Fruit fly (Drosophila melanogaster): ENCODE measurements around the gene sl.

The sl gene

dm6 chrX:16384843-16385726, 35.0 kb downstream of the sl start, which contains the start of the genes CG9992 and CG4239 (continued):
- TF ChIP-seq lilli (GFP tag; optimal IDR thresholded peaks at IDR 0.05) (peak; percentile 58), trem (tag; optimal IDR thresholded peaks at IDR 0.05) (peak; percentile 56), CG32532 (GFP tag; IDR thresholded peaks at IDR 0.05) (peak; percentile 81), maf-S (GFP tag; optimal IDR thresholded peaks at IDR 0.05) (no peak), pnt (GFP tag; optimal IDR thresholded peaks at IDR 0.05) (peak; percentile 51), lola (GFP tag; optimal IDR thresholded peaks at IDR 0.05) (peak in 2 of 3 experiments; percentile 59 to 97), Taf1 (GFP tag; IDR thresholded peaks at IDR 0.05) (peak; percentile 36; the same call in 1 of the 2 replicates), CG6813 (GFP tag; optimal IDR thresholded peaks at IDR 0.05) (peak; percentile 6), CG4730 (GFP tag; IDR thresholded peaks at IDR 0.05) (peak; percentile 38; the same call in 1 of the 2 replicates), pho (GFP tag; optimal IDR thresholded peaks at IDR 0.05) (peak; percentile 11), CG31365 (tag; optimal IDR thresholded peaks at IDR 0.05) (no peak), amos (GFP tag; IDR thresholded peaks at IDR 0.05; ENCODE audit: partially characterized antibody) (peak; percentile 67; the same call in 1 of the 2 replicates), gce (GFP tag; IDR thresholded peaks at IDR 0.05) (no peak), Mes4 (GFP tag; optimal IDR thresholded peaks at IDR 0.05) (no peak), sens (GFP tag) (peak; percentile 68), eve (GFP tag; optimal IDR thresholded peaks at IDR 0.05) (no peak), CG2116 (GFP tag; optimal IDR thresholded peaks at IDR 0.05) (peak; percentile 51), ash1 (GFP tag; optimal IDR thresholded peaks at IDR 0.05) (no peak), tup (GFP tag; optimal IDR thresholded peaks at IDR 0.05) (no peak), ato (GFP tag; IDR thresholded peaks at IDR 0.05; ENCODE audit: partially characterized antibody) (no peak), pan (optimal IDR thresholded peaks at IDR 0.05) (no peak), pan (GFP tag; optimal IDR thresholded peaks at IDR 0.05 in 1 of 2, IDR thresholded peaks at IDR 0.05 in 1 of 2) (no peak), CG17385 (GFP tag; optimal IDR thresholded peaks at IDR 0.05) (peak; percentile 45), nmo (GFP tag; optimal IDR thresholded peaks at IDR 0.05) (peak; percentile 87), CG14050 (GFP tag; IDR thresholded peaks at IDR 0.05) (no peak; the same call in 2 of the 3 replicates), tna (GFP tag; IDR thresholded peaks at IDR 0.05; ENCODE audit: partially characterized antibody) (no peak), Oaz (GFP tag; IDR thresholded peaks at IDR 0.05) (no peak), B-H2 (GFP tag; optimal IDR thresholded peaks at IDR 0.05) (no peak), nerfin-2 (GFP tag; IDR thresholded peaks at IDR 0.05; ENCODE audit: partially characterized antibody) (peak; percentile 52; the same call in 1 of the 2 replicates), CG16863 (GFP tag; optimal IDR thresholded peaks at IDR 0.05) (peak; percentile 2), CG3726 (GFP tag; IDR thresholded peaks at IDR 0.05) (no peak), CG10979 (tag; optimal IDR thresholded peaks at IDR 0.05) (peak; percentile 17), hbn (GFP tag; IDR thresholded peaks at IDR 0.05; ENCODE audit: partially characterized antibody) (peak; percentile 43; the same call in 1 of the 2 replicates), jigr1 (GFP tag; IDR thresholded peaks at IDR 0.05) (no peak), tap (tag; optimal IDR thresholded peaks at IDR 0.05) (no peak), CrebB (tag; optimal IDR thresholded peaks at IDR 0.05) (no peak), HmgD (GFP tag; optimal IDR thresholded peaks at IDR 0.05) (peak; percentile 25), CG9817 (tag; optimal IDR thresholded peaks at IDR 0.05) (peak; percentile 79), CG6683 (GFP tag; optimal IDR thresholded peaks at IDR 0.05) (no peak), NfI (GFP tag; optimal IDR thresholded peaks at IDR 0.05) (peak; percentile 56), Hsf (GFP tag; optimal IDR thresholded peaks at IDR 0.05) (peak; percentile 51), Vsx1 (GFP tag; optimal IDR thresholded peaks at IDR 0.05) (no peak), NFAT (GFP tag; IDR thresholded peaks at IDR 0.05) (peak; percentile 48; the same call in 1 of the 2 replicates), Sry-δ (GFP tag; optimal IDR thresholded peaks at IDR 0.05) (peak; percentile 69), br (optimal IDR thresholded peaks at IDR 0.05) (no peak), CG1832 (GFP tag; optimal IDR thresholded peaks at IDR 0.05) (no peak), CG1792 (GFP tag; optimal IDR thresholded peaks at IDR 0.05) (no peak), vfl (GFP tag; optimal IDR thresholded peaks at IDR 0.05) (no peak)

Data from whole organism, embryonic.